Fruit fly (Drosophila melanogaster) whole organism, embryonic: Measurements from ENCODE around the gene CG14230.

Experiments
- BEAF-32 ChIP-seq: fragments of 200-800 bp; sonication (Bioruptor generic); optimal IDR thresholded peaks from 3 replicates; lab custom pipeline; 2017; ENCODE audit warnings: missing biosample characterization, missing genetic modification characterization, mild to moderate bottlenecking, moderate library complexity, missing genetic modification reagents
- CG10267 ChIP-seq: fragments of 200-800 bp; sonication (Bioruptor generic); optimal IDR thresholded peaks from 2 replicates; lab custom pipeline; 2018; ENCODE audit warnings: missing biosample characterization, mild to moderate bottlenecking, missing genetic modification characterization, moderate library complexity
- CG12659 ChIP-seq: fragments of 200-800 bp; sonication (Bioruptor generic); optimal IDR thresholded peaks from 3 replicates; lab custom pipeline; 2017; ENCODE audit warnings: mild to moderate bottlenecking, missing biosample characterization, missing genetic modification reagents, missing genetic modification characterization
- CG13287 ChIP-seq: fragments of 200-800 bp; sonication (Bioruptor generic); IDR thresholded peaks from 2 replicates; pipeline ENCODE4 v1.3.6; 2022; ENCODE audit warnings: missing biosample characterization, missing genetic modification characterization; ENCODE audit not compliant: partially characterized antibody
- CG14860 ChIP-seq: fragments of 200-800 bp; sonication (Bioruptor generic); IDR thresholded peaks from 3 replicates; pipeline ENCODE4 v1.3.6; 2022; ENCODE audit warnings: missing biosample characterization, missing genetic modification characterization; ENCODE audit not compliant: partially characterized antibody
- CG15514 ChIP-seq: fragments of 200-800 bp; sonication (Bioruptor generic); optimal IDR thresholded peaks from 3 replicates; lab custom pipeline; 2017; ENCODE audit warnings: missing biosample characterization, missing genetic modification characterization, mild to moderate bottlenecking, moderate library complexity, missing genetic modification reagents
- CG2116 ChIP-seq: fragments of 200-800 bp; sonication (Bioruptor generic); optimal IDR thresholded peaks from 3 replicates; lab custom pipeline; 2018; ENCODE audit warnings: missing biosample characterization, mild to moderate bottlenecking, missing genetic modification characterization
- CG2202 ChIP-seq: fragments of 200-800 bp; sonication (Bioruptor generic); optimal IDR thresholded peaks from 2 replicates; lab custom pipeline; 2018; ENCODE audit warnings: missing biosample characterization, mild to moderate bottlenecking, missing genetic modification characterization
- CG30020 ChIP-seq: fragments of 200-800 bp; optimal IDR thresholded peaks from 2 replicates; lab custom pipeline; 2019; ENCODE audit warnings: missing biosample characterization, mild to moderate bottlenecking, missing genetic modification characterization, moderate library complexity
- CG34224 ChIP-seq: fragments of 200-800 bp; sonication (Bioruptor generic); IDR thresholded peaks from 3 replicates; pipeline ENCODE4 v1.3.6; 2022; ENCODE audit warnings: missing biosample characterization, missing genetic modification characterization; ENCODE audit not compliant: partially characterized antibody
- CG4617 ChIP-seq: fragments of 200-800 bp; sonication (Bioruptor generic); optimal IDR thresholded peaks from 3 replicates; lab custom pipeline; 2016; ENCODE audit warnings: missing biosample characterization, missing genetic modification characterization, borderline replicate concordance
- CG4854 ChIP-seq: fragments of 200-800 bp; sonication (Bioruptor generic); optimal IDR thresholded peaks from 2 replicates; lab custom pipeline; 2016; ENCODE audit warnings: missing biosample characterization, missing genetic modification characterization, inconsistent platforms
- CG6791 ChIP-seq: fragments of 200-800 bp; sonication (Bioruptor generic); IDR thresholded peaks from 3 replicates; pipeline ENCODE4 v1.3.6; 2022; ENCODE audit warnings: missing biosample characterization, missing genetic modification characterization; ENCODE audit not compliant: partially characterized antibody
- CG7556 ChIP-seq: fragments of 200-800 bp; sonication (Bioruptor generic); optimal IDR thresholded peaks from 2 replicates; lab custom pipeline; 2017; ENCODE audit warnings: missing biosample characterization, mild to moderate bottlenecking, missing genetic modification characterization
- CG7963 ChIP-seq: fragments of 200-800 bp; sonication (Bioruptor generic); IDR thresholded peaks from 3 replicates; pipeline ENCODE4 v1.3.6; 2022; ENCODE audit warnings: missing biosample characterization, missing genetic modification characterization; ENCODE audit not compliant: partially characterized antibody
- CG8290 ChIP-seq, 3 experiments: fragments of 200-800 bp; sonication (Bioruptor generic); optimal IDR thresholded peaks; 2 replicates each; lab custom pipeline; 2016 to 2019; ENCODE audit warnings: missing biosample characterization in 3 of 3, missing genetic modification characterization in 3 of 3, mild to moderate bottlenecking in 2 of 3, moderate library complexity in 1 of 3
- CG9797 ChIP-seq: fragments of 200-800 bp; sonication (Bioruptor generic); optimal IDR thresholded peaks from 3 replicates; lab custom pipeline; 2018; ENCODE audit warnings: missing biosample characterization, mild to moderate bottlenecking, missing genetic modification characterization
- D19A ChIP-seq: fragments of 200-800 bp; optimal IDR thresholded peaks from 3 replicates; lab custom pipeline; 2019; ENCODE audit warnings: missing biosample characterization, mild to moderate bottlenecking, missing genetic modification characterization, moderate library complexity
- Dip2 ChIP-seq: fragments of 200-800 bp; sonication (Bioruptor generic); IDR thresholded peaks from 2 replicates; pipeline ENCODE4 v1.3.6; 2022; ENCODE audit warnings: missing biosample characterization, missing genetic modification characterization
- Dll ChIP-seq: fragments of 200-800 bp; sonication (Bioruptor generic); IDR thresholded peaks from 4 replicates; pipeline ENCODE4 v1.3.6; 2022; ENCODE audit warnings: missing biosample characterization, missing genetic modification characterization; ENCODE audit not compliant: partially characterized antibody
- Dp ChIP-seq: fragments of 200-800 bp; sonication (Bioruptor generic); optimal IDR thresholded peaks from 2 replicates; lab custom pipeline; 2018; ENCODE audit warnings: missing biosample characterization, mild to moderate bottlenecking, missing genetic modification characterization, moderate library complexity
- Dref ChIP-seq: fragments of 200-800 bp; sonication (Bioruptor generic); IDR thresholded peaks from 2 replicates; pipeline ENCODE4 v1.3.6; 2022; ENCODE audit warnings: missing biosample characterization, missing genetic modification characterization
- E2f2 ChIP-seq: fragments of 200-800 bp; sonication (Bioruptor generic); IDR thresholded peaks from 2 replicates; pipeline ENCODE4 v1.3.6; 2022; ENCODE audit warnings: missing biosample characterization, missing genetic modification characterization
- Gsc ChIP-seq: fragments of 200-800 bp; sonication (Bioruptor generic); IDR thresholded peaks from 2 replicates; pipeline ENCODE4 v1.3.6; 2022; ENCODE audit warnings: missing biosample characterization, missing genetic modification characterization
- Hr3 ChIP-seq: fragments of 200-800 bp; sonication (Bioruptor generic); optimal IDR thresholded peaks from 3 replicates; lab custom pipeline; 2016; ENCODE audit warnings: missing biosample characterization, missing genetic modification characterization
- Lhr ChIP-seq: fragments of 200-800 bp; sonication (Bioruptor generic); optimal IDR thresholded peaks from 3 replicates; lab custom pipeline; 2017; ENCODE audit warnings: mild to moderate bottlenecking, missing biosample characterization, missing genetic modification reagents, missing genetic modification characterization
- MBD-R2 ChIP-seq: fragments of 200-800 bp; sonication (Bioruptor generic); IDR thresholded peaks from 2 replicates; pipeline ENCODE4 v1.3.6; 2022; ENCODE audit warnings: missing biosample characterization, missing genetic modification characterization
- MESR4 ChIP-seq: fragments of 200-800 bp; sonication (Bioruptor generic); optimal IDR thresholded peaks from 2 replicates; lab custom pipeline; 2018; ENCODE audit warnings: missing biosample characterization, mild to moderate bottlenecking, missing genetic modification characterization, moderate library complexity
- Myb ChIP-seq: fragments of 200-800 bp; sonication (Bioruptor generic); optimal IDR thresholded peaks from 2 replicates; lab custom pipeline; 2016; ENCODE audit warnings: missing biosample characterization, missing genetic modification characterization
- Scr ChIP-seq: fragments of 200-800 bp; sonication (Bioruptor generic); IDR thresholded peaks from 2 replicates; pipeline ENCODE4 v1.3.6; 2022; ENCODE audit warnings: missing biosample characterization, missing genetic modification characterization; ENCODE audit not compliant: partially characterized antibody
- Spps ChIP-seq: fragments of 200-800 bp; sonication (Bioruptor generic); optimal IDR thresholded peaks from 2 replicates; lab custom pipeline; 2018; ENCODE audit warnings: missing biosample characterization, mild to moderate bottlenecking, missing genetic modification characterization
- Sry-δ ChIP-seq: fragments of 200-800 bp; sonication (Bioruptor generic); optimal IDR thresholded peaks from 2 replicates; lab custom pipeline; 2016; ENCODE audit warnings: missing biosample characterization, missing genetic modification characterization
- YL-1 ChIP-seq: fragments of 200-800 bp; sonication (Bioruptor generic); optimal IDR thresholded peaks from 3 replicates; lab custom pipeline; 2017; ENCODE audit warnings: missing biosample characterization, mild to moderate bottlenecking, missing genetic modification characterization
- ato ChIP-seq: fragments of 200-800 bp; sonication (Bioruptor generic); IDR thresholded peaks from 2 replicates; pipeline ENCODE4 v1.3.6; 2022; ENCODE audit warnings: missing biosample characterization, missing genetic modification characterization; ENCODE audit not compliant: partially characterized antibody
- bbx ChIP-seq: fragments of 200-800 bp; sonication (Bioruptor generic); IDR thresholded peaks from 2 replicates; pipeline ENCODE4 v1.3.6; 2022; ENCODE audit warnings: missing biosample characterization, missing genetic modification characterization; ENCODE audit not compliant: partially characterized antibody
- cg ChIP-seq: fragments of 200-800 bp; sonication (Bioruptor generic); optimal IDR thresholded peaks from 3 replicates; lab custom pipeline; 2019; ENCODE audit warnings: missing biosample characterization, mild to moderate bottlenecking, missing genetic modification characterization, moderate library complexity
- gfzf ChIP-seq: fragments of 200-800 bp; sonication (Bioruptor generic); optimal IDR thresholded peaks from 2 replicates; lab custom pipeline; 2016; ENCODE audit warnings: missing biosample characterization, mild to moderate bottlenecking, missing genetic modification characterization, moderate library complexity
- mld ChIP-seq: fragments of 200-800 bp; sonication (Bioruptor generic); IDR thresholded peaks from 3 replicates; pipeline ENCODE4 v1.3.6; 2022; ENCODE audit warnings: missing biosample characterization, missing genetic modification characterization; ENCODE audit not compliant: partially characterized antibody
- nerfin-1 ChIP-seq: fragments of 200-800 bp; sonication (Bioruptor generic); optimal IDR thresholded peaks from 3 replicates; lab custom pipeline; 2019; ENCODE audit warnings: missing biosample characterization, mild to moderate bottlenecking, missing genetic modification characterization, moderate library complexity
- nmo ChIP-seq: fragments of 200-800 bp; sonication (Bioruptor generic); optimal IDR thresholded peaks from 2 replicates; lab custom pipeline; 2018; ENCODE audit warnings: missing biosample characterization, mild to moderate bottlenecking, missing genetic modification characterization, moderate library complexity
- pzg ChIP-seq: fragments of 200-800 bp; sonication (Bioruptor generic); optimal IDR thresholded peaks from 3 replicates; lab custom pipeline; 2018; ENCODE audit warnings: missing biosample characterization, mild to moderate bottlenecking, missing genetic modification characterization, moderate library complexity
- sima ChIP-seq: fragments of 200-800 bp; sonication (Bioruptor generic); optimal IDR thresholded peaks from 2 replicates; lab custom pipeline; 2016; ENCODE audit warnings: missing biosample characterization, missing genetic modification characterization
- sna ChIP-seq: fragments of 200-800 bp; sonication (Bioruptor generic); IDR thresholded peaks from 2 replicates; pipeline ENCODE4 v1.3.6; 2022; ENCODE audit warnings: missing biosample characterization, missing genetic modification characterization; ENCODE audit not compliant: partially characterized antibody
- stwl ChIP-seq: fragments of 200-800 bp; sonication (Bioruptor generic); optimal IDR thresholded peaks from 3 replicates; lab custom pipeline; 2018; ENCODE audit warnings: missing biosample characterization, mild to moderate bottlenecking, missing genetic modification characterization, moderate library complexity
- trem ChIP-seq: fragments of 200-800 bp; optimal IDR thresholded peaks from 3 replicates; lab custom pipeline; 2019; ENCODE audit warnings: missing biosample characterization, mild to moderate bottlenecking, missing genetic modification characterization, moderate library complexity
- unc-4 ChIP-seq: fragments of 200-800 bp; sonication (Bioruptor generic); IDR thresholded peaks from 2 replicates; pipeline ENCODE4 v1.3.6; 2022; ENCODE audit warnings: missing biosample characterization, missing genetic modification characterization; ENCODE audit not compliant: partially characterized antibody
- yki ChIP-seq: fragments of >200 bp; optimal IDR thresholded peaks from 3 replicates; lab custom pipeline; 2018

CG14230 gene

dm6 chrX:19730844-19731243 is 26.9 kb downstream of the CG14230 start, which contains the start of gene AP-1-2beta:
TSS of gene AP-1-2beta (plus strand) at chrX:19731004.
- TF ChIP-seq CG8290 (GFP tag; optimal IDR thresholded peaks at IDR 0.05; lab: Kevin White, UChicago) (peak; percentile 20), CG8290 (tag; optimal IDR thresholded peaks at IDR 0.05; lab: Kevin White, UChicago) (no peak), MBD-R2 (GFP tag; lab: Robert Waterston, UW) (peak; percentile 44; the same call in 1 of the 2 replicates), Spps (tag; lab: Kevin White, UChicago) (no peak), CG13287 (peak; percentile 57), stwl (peak; percentile 75), D19A (tag; lab: Kevin White, UChicago) (no peak), BEAF-32 (peak; percentile 50), CG9797 (GFP tag; lab: Kevin White, UChicago) (peak; percentile 75), Hr3 (GFP tag; lab: Kevin White, UChicago) (no peak), CG7963 (GFP tag; lab: Robert Waterston, UW) (0 out of 3 replicates have a peak, but pooled peaks have one; percentile 30), Lhr (GFP tag; lab: Kevin White, UChicago) (peak; percentile 11), mld (GFP tag; lab: Robert Waterston, UW) (peak; percentile 54; the same call in 1 of the 3 replicates), CG2116 (peak; percentile 64), E2f2 (GFP tag; lab: Robert Waterston, UW) (peak; percentile 79), nmo (GFP tag; lab: Kevin White, UChicago) (peak; percentile 8), CG2202 (tag; lab: Kevin White, UChicago) (no peak), Myb (GFP tag; lab: Kevin White, UChicago) (peak; percentile 76), Dp (GFP tag; lab: Kevin White, UChicago) (peak; percentile 68), cg (GFP tag; lab: Kevin White, UChicago) (peak; percentile 17), CG12659 (GFP tag; lab: Kevin White, UChicago) (peak; percentile 21), Dip2 (GFP tag; lab: Robert Waterston, UW) (no peak), trem (tag; lab: Kevin White, UChicago) (peak; percentile 43), Scr (peak; percentile 38), CG10267 (tag; lab: Kevin White, UChicago) (peak; percentile 9), Sry-δ (GFP tag; lab: Kevin White, UChicago) (peak; percentile 52), Gsc (no peak), yki (no peak), ato (0 out of 2 replicates have a peak, but pooled peaks have one; percentile 47), CG6791 (GFP tag; lab: Robert Waterston, UW) (peak; percentile 72; the same call in 2 of the 3 replicates), MESR4 (peak; percentile 89), gfzf (peak; percentile 78), CG14860 (peak; percentile 40; the same call in 1 of the 3 replicates), CG30020 (tag; lab: Kevin White, UChicago) (peak; percentile 28), CG15514 (peak; percentile 9), sima (GFP tag; lab: Kevin White, UChicago) (no peak), bbx (peak; percentile 38; the same call in 1 of the 2 replicates), CG4854 (GFP tag; lab: Kevin White, UChicago) (no peak), CG7556 (GFP tag; lab: Kevin White, UChicago) (no peak), Dll (GFP tag; lab: Robert Waterston, UW) (0 out of 4 replicates have a peak, but pooled peaks have one; percentile 48), YL-1 (GFP tag; lab: Kevin White, UChicago) (peak; percentile 70), sna (GFP tag; lab: Robert Waterston, UW) (0 out of 2 replicates have a peak, but pooled peaks have one; percentile 21), nerfin-1 (peak; percentile 86), CG34224 (GFP tag; lab: Robert Waterston, UW) (peak; percentile 26; the same call in 1 of the 3 replicates), CG4617 (peak; percentile 56), unc-4 (0 out of 2 replicates have a peak, but pooled peaks have one; percentile 40), pzg (GFP tag; lab: Kevin White, UChicago) (peak; percentile 55), Dref (GFP tag; lab: Robert Waterston, UW) (peak; percentile 69)
